Worm (Caenorhabditis elegans) whole organism, L3 larva: ENCODE data around the gene F58A4.2.

ENCODE experiments used
- R02D3.7 ChIP-seq: fragments of 150-350 bp; optimal IDR thresholded peaks from 2 replicates; lab custom pipeline; 2014; ENCODE audit warnings: missing biosample characterization, missing genetic modification characterization
- aly-2 ChIP-seq: fragments of 150-350 bp; optimal IDR thresholded peaks from 2 replicates; lab custom pipeline; 2014; ENCODE audit warnings: missing biosample characterization, missing genetic modification characterization
- ama-1 ChIP-seq: fragments of 150-350 bp; optimal IDR thresholded peaks from 2 replicates; lab custom pipeline; 2018
- ceh-16 ChIP-seq: sonication (generic microtip); optimal IDR thresholded peaks from 2 replicates; lab custom pipeline; 2017; ENCODE audit warnings: missing biosample characterization, missing genetic modification characterization
- ceh-28 ChIP-seq: fragments of 150-350 bp; optimal IDR thresholded peaks from 2 replicates; lab custom pipeline; 2014; ENCODE audit warnings: missing biosample characterization, missing genetic modification reagents, missing genetic modification characterization
- ceh-82 ChIP-seq: fragments of 150-350 bp; optimal IDR thresholded peaks from 2 replicates; lab custom pipeline; 2014; ENCODE audit warnings: missing biosample characterization, missing genetic modification characterization
- ceh-9 ChIP-seq: sonication (generic microtip); optimal IDR thresholded peaks from 2 replicates; lab custom pipeline; 2018; ENCODE audit warnings: missing biosample characterization, missing genetic modification characterization
- daf-12 ChIP-seq: fragments of 150-350 bp; optimal IDR thresholded peaks from 2 replicates; lab custom pipeline; 2014; ENCODE audit warnings: missing biosample characterization, missing genetic modification reagents, missing genetic modification characterization
- egl-5 ChIP-seq: fragments of 150-350 bp; optimal IDR thresholded peaks from 2 replicates; lab custom pipeline; 2017; ENCODE audit warnings: missing biosample characterization, missing genetic modification reagents, missing genetic modification characterization, inconsistent platforms
- elt-2 ChIP-seq: sonication (generic microtip); optimal IDR thresholded peaks from 2 replicates; lab custom pipeline; 2016; ENCODE audit warnings: missing genetic modification reagents, mild to moderate bottlenecking, missing genetic modification characterization, missing compliant biosample characterization
- elt-3 ChIP-seq, 3 experiments: fragments of 150-350 bp in 1 of 3; sonication (generic microtip) in 2 of 3; optimal IDR thresholded peaks; 2 replicates in 2 of 3; 4 replicates in 1 of 3; lab custom pipeline; 2014 to 2017; ENCODE audit warnings: missing biosample characterization in 3 of 3, missing genetic modification characterization in 3 of 3
- eor-1 ChIP-seq, 2 experiments: fragments of 150-350 bp; optimal IDR thresholded peaks; 2 replicates each; lab custom pipeline; 2014 to 2018; ENCODE audit warnings: missing biosample characterization in 2 of 2, missing genetic modification characterization in 2 of 2
- fkh-10 ChIP-seq: sonication (generic microtip); optimal IDR thresholded peaks from 2 replicates; lab custom pipeline; 2017; ENCODE audit warnings: missing biosample characterization, missing genetic modification reagents, missing genetic modification characterization
- fos-1 ChIP-seq: fragments of 150-350 bp; optimal IDR thresholded peaks from 2 replicates; lab custom pipeline; 2014; ENCODE audit warnings: missing biosample characterization, missing genetic modification characterization
- hmg-11 ChIP-seq: sonication (generic microtip); optimal IDR thresholded peaks from 2 replicates; lab custom pipeline; 2016; ENCODE audit warnings: missing genetic modification characterization, missing compliant biosample characterization
- jun-1 ChIP-seq: fragments of 150-350 bp; optimal IDR thresholded peaks from 2 replicates; lab custom pipeline; 2014; ENCODE audit warnings: missing biosample characterization, missing genetic modification reagents, missing genetic modification characterization
- lin-15B ChIP-seq: fragments of 150-350 bp; optimal IDR thresholded peaks from 2 replicates; lab custom pipeline; 2014; ENCODE audit warnings: missing biosample characterization, missing genetic modification characterization
- lin-39 ChIP-seq: fragments of 150-350 bp; optimal IDR thresholded peaks from 2 replicates; lab custom pipeline; 2018; ENCODE audit warnings: missing biosample characterization, missing genetic modification reagents, missing genetic modification characterization
- lsy-12 ChIP-seq: sonication (generic microtip); optimal IDR thresholded peaks from 2 replicates; lab custom pipeline; 2016; ENCODE audit warnings: mild to moderate bottlenecking, missing genetic modification characterization, missing compliant biosample characterization
- mdl-1 ChIP-seq: fragments of 150-350 bp; optimal IDR thresholded peaks from 2 replicates; lab custom pipeline; 2014; ENCODE audit warnings: missing biosample characterization, missing genetic modification characterization
- mml-1 ChIP-seq: fragments of 150-350 bp; sonication (generic microtip); optimal IDR thresholded peaks from 3 replicates; lab custom pipeline; 2014; ENCODE audit warnings: missing biosample characterization, missing genetic modification characterization
- nfya-1 ChIP-seq: sonication (generic microtip); optimal IDR thresholded peaks from 2 replicates; lab custom pipeline; 2017; ENCODE audit warnings: missing genetic modification characterization, mild to moderate bottlenecking, missing compliant biosample characterization, antibody characterized with exemption, moderate library complexity; ENCODE audit not compliant: insufficient read depth
- nhr-11 ChIP-seq: fragments of 150-350 bp; optimal IDR thresholded peaks from 2 replicates; lab custom pipeline; 2014; ENCODE audit warnings: missing biosample characterization, missing genetic modification characterization
- nhr-12 ChIP-seq: fragments of 150-350 bp; optimal IDR thresholded peaks from 2 replicates; lab custom pipeline; 2014; ENCODE audit warnings: missing biosample characterization, missing genetic modification characterization
- nhr-23 ChIP-seq: fragments of 150-350 bp; optimal IDR thresholded peaks from 2 replicates; lab custom pipeline; 2014; ENCODE audit warnings: missing biosample characterization, missing genetic modification reagents, missing genetic modification characterization
- nhr-237 ChIP-seq: fragments of 150-350 bp; optimal IDR thresholded peaks from 2 replicates; lab custom pipeline; 2014; ENCODE audit warnings: missing biosample characterization, missing genetic modification characterization
- nhr-25 ChIP-seq: sonication (generic microtip); optimal IDR thresholded peaks from 2 replicates; lab custom pipeline; 2017; ENCODE audit warnings: missing biosample characterization, missing genetic modification characterization
- nhr-28 ChIP-seq: fragments of 150-350 bp; optimal IDR thresholded peaks from 2 replicates; lab custom pipeline; 2014; ENCODE audit warnings: missing biosample characterization, missing genetic modification characterization
- nhr-43 ChIP-seq: sonication (generic microtip); optimal IDR thresholded peaks from 2 replicates; lab custom pipeline; 2016; ENCODE audit warnings: mild to moderate bottlenecking, missing genetic modification characterization, missing compliant biosample characterization; ENCODE audit not compliant: poor library complexity, severe bottlenecking
- nhr-67 ChIP-seq: fragments of 150-350 bp; optimal IDR thresholded peaks from 2 replicates; lab custom pipeline; 2014; ENCODE audit warnings: missing biosample characterization, missing genetic modification characterization
- nhr-76 ChIP-seq: fragments of 150-350 bp; sonication (generic microtip); optimal IDR thresholded peaks from 5 replicates; lab custom pipeline; 2014; ENCODE audit warnings: missing biosample characterization, missing genetic modification characterization
- pha-4 ChIP-seq: fragments of 150-350 bp; optimal IDR thresholded peaks from 2 replicates; lab custom pipeline; 2014; ENCODE audit warnings: missing biosample characterization, missing genetic modification reagents, missing genetic modification characterization
- pqm-1 ChIP-seq: fragments of 150-350 bp; optimal IDR thresholded peaks from 2 replicates; lab custom pipeline; 2017; ENCODE audit warnings: missing biosample characterization, missing genetic modification characterization, inconsistent platforms
- sea-2 ChIP-seq: fragments of 150-350 bp; sonication (generic microtip); optimal IDR thresholded peaks from 4 replicates; lab custom pipeline; 2014; ENCODE audit warnings: missing biosample characterization, missing genetic modification reagents, missing genetic modification characterization
- skn-1 ChIP-seq: fragments of 150-350 bp; optimal IDR thresholded peaks from 2 replicates; lab custom pipeline; 2014; ENCODE audit warnings: missing biosample characterization, missing genetic modification characterization
- snpc-4 ChIP-seq: fragments of 150-350 bp; optimal IDR thresholded peaks from 2 replicates; lab custom pipeline; 2014; ENCODE audit warnings: missing biosample characterization, missing genetic modification characterization
- unc-39 ChIP-seq: sonication (generic microtip); optimal IDR thresholded peaks from 4 replicates; lab custom pipeline; 2017; ENCODE audit warnings: missing biosample characterization, missing genetic modification characterization
- unc-62 ChIP-seq: fragments of 150-350 bp; sonication (generic microtip); optimal IDR thresholded peaks from 4 replicates; lab custom pipeline; 2014; ENCODE audit warnings: missing biosample characterization, missing genetic modification reagents, missing genetic modification characterization
- zag-1 ChIP-seq: fragments of 150-350 bp; optimal IDR thresholded peaks from 2 replicates; lab custom pipeline; 2014; ENCODE audit warnings: missing biosample characterization, missing genetic modification characterization
- ztf-11 ChIP-seq: fragments of 150-350 bp; optimal IDR thresholded peaks from 2 replicates; lab custom pipeline; 2014; ENCODE audit warnings: missing biosample characterization, missing genetic modification characterization
- ztf-4 ChIP-seq: fragments of 150-350 bp; optimal IDR thresholded peaks from 2 replicates; lab custom pipeline; 2014; ENCODE audit warnings: missing biosample characterization, missing genetic modification characterization

Gene F58A4.2

ce11 chrIII:9626602-9627001 lies 26.1 kb upstream of the F58A4.2 start:
- peak; percentile 56 for TF ChIP-seq ama-1 (lab: Kevin White, UChicago)
- TF ChIP-seq mml-1 (tag; lab: Kevin White, UChicago), result no peak
- no peak for TF ChIP-seq lin-39
- TF ChIP-seq ztf-4 (tag; lab: Kevin White, UChicago), result peak; percentile 43
- no peak for TF ChIP-seq unc-62 (GFP tag; lab: Kevin White, UChicago)
- peak; percentile 13 for TF ChIP-seq lsy-12 (tag; lab: Kevin White, UChicago)

- TF ChIP-seq ceh-9 (tag; lab: Kevin White, UChicago) (no peak), nhr-23 (no peak), nhr-12 (tag; lab: Kevin White, UChicago) (no peak), skn-1 (tag; lab: Kevin White, UChicago) (no peak), elt-3 (tag; optimal IDR thresholded peaks at IDR 0.05; lab: Kevin White, UChicago) (no peak), unc-39 (tag; lab: Kevin White, UChicago) (no peak), lsy-12 (tag; lab: Kevin White, UChicago) (no peak), nhr-28 (tag; lab: Kevin White, UChicago) (no peak), nhr-25 (tag; lab: Kevin White, UChicago) (no peak), lin-15B (tag; lab: Kevin White, UChicago) (no peak), hmg-11 (tag; lab: Kevin White, UChicago) (no peak), fos-1 (tag; lab: Kevin White, UChicago) (no peak), mml-1 (tag; lab: Kevin White, UChicago) (no peak), nhr-67 (tag; lab: Kevin White, UChicago) (no peak), R02D3.7 (no peak), mdl-1 (no peak), sea-2 (GFP tag; lab: Kevin White, UChicago) (no peak), elt-2 (tag; lab: Kevin White, UChicago) (no peak), ztf-11 (tag; lab: Kevin White, UChicago) (no peak), ceh-16 (no peak)
These were observed 22.9 kb upstream of the F58A4.2 start for ce11 chrIII:9623460-9623859.

- TF ChIP-seq mdl-1 (no peak), ceh-82 (tag; lab: Kevin White, UChicago) (no peak), eor-1 (tag; optimal IDR thresholded peaks at IDR 0.05; lab: Kevin White, UChicago) (no peak), nhr-43 (no peak), nhr-23 (no peak), nhr-11 (tag; lab: Kevin White, UChicago) (no peak), unc-62 (GFP tag; lab: Kevin White, UChicago) (no peak), unc-39 (tag; lab: Kevin White, UChicago) (no peak), nfya-1 (tag; lab: Kevin White, UChicago) (no peak), snpc-4 (no peak), fkh-10 (no peak), R02D3.7 (no peak), ama-1 (lab: Kevin White, UChicago) (peak; percentile 54), ceh-28 (no peak), fos-1 (tag; lab: Kevin White, UChicago) (no peak), ztf-11 (tag; lab: Kevin White, UChicago) (no peak), elt-3 (tag; optimal IDR thresholded peaks at IDR 0.05; lab: Kevin White, UChicago) (no peak), elt-2 (tag; lab: Kevin White, UChicago) (peak; percentile 91), ceh-9 (tag; lab: Kevin White, UChicago) (no peak), lin-39 (no peak), nhr-25 (tag; lab: Kevin White, UChicago) (no peak), ceh-16 (no peak), nhr-237 (tag; lab: Kevin White, UChicago) (no peak), daf-12 (tag; lab: Kevin White, UChicago) (no peak), nhr-28 (tag; lab: Kevin White, UChicago) (no peak), egl-5 (tag; lab: Kevin White, UChicago) (no peak), nhr-76 (no peak), lin-15B (tag; lab: Kevin White, UChicago) (no peak), nhr-67 (tag; lab: Kevin White, UChicago) (no peak), zag-1 (no peak), pha-4 (tag; lab: Kevin White, UChicago) (peak; percentile 23), aly-2 (tag; lab: Kevin White, UChicago) (no peak), pqm-1 (tag; lab: Kevin White, UChicago) (peak; percentile 63), lsy-12 (tag; lab: Kevin White, UChicago) (no peak), jun-1 (tag; lab: Kevin White, UChicago) (no peak)
These were observed 21.4 kb upstream of the F58A4.2 start for ce11 chrIII:9621840-9622525.
